Worm (Caenorhabditis elegans) whole organism, L2 larva: ENCODE measurements around the gene F35B12.9.

Experiments
- nhr-237 ChIP-seq: fragments of 150-350 bp; optimal IDR thresholded peaks from 2 replicates; lab custom pipeline; 2014; ENCODE audit warnings: missing biosample characterization, missing genetic modification characterization
- sma-3 ChIP-seq: sonication (generic microtip); optimal IDR thresholded peaks from 2 replicates; lab custom pipeline; 2016; ENCODE audit warnings: missing genetic modification reagents, missing genetic modification characterization, missing compliant biosample characterization
- zag-1 ChIP-seq: fragments of 150-350 bp; optimal IDR thresholded peaks from 2 replicates; lab custom pipeline; 2014; ENCODE audit warnings: missing biosample characterization, missing genetic modification characterization

- TF ChIP-seq zag-1 (no peak), sma-3 (no peak), nhr-237 (tag; lab: Kevin White, UChicago) (peak; percentile 5)
Observed at ce11 chrV:11616813-11617212, 15.8 kb downstream of the F35B12.9 start.
